Worm (Caenorhabditis elegans) whole organism, midembryonic: Measurements from ENCODE around the gene Y27F2A.8.
A peak's percentile ranks its signal among the peaks of the same experiment; 100 is the strongest.
"Not testable (repeated sequence)": the region's sequence is repeated elsewhere in the genome, so short reads cannot be mapped to it uniquely, and the experiment has no call there.

Experiments
- T22C8.4 ChIP-seq: fragments of 200-800 bp; sonication (Bioruptor generic); IDR thresholded peaks from 2 replicates; pipeline ENCODE4 v1.3.6; 2022; ENCODE audit warnings: missing genetic modification characterization, missing compliant biosample characterization
- cog-1 ChIP-seq: sonication (generic microtip); optimal IDR thresholded peaks from 2 replicates; lab custom pipeline; 2016; ENCODE audit warnings: missing genetic modification characterization, missing compliant biosample characterization
- flt-1 ChIP-seq: fragments of 200-800 bp; sonication (Bioruptor generic); IDR thresholded peaks from 2 replicates; pipeline ENCODE4 v1.3.6; 2022; ENCODE audit warnings: missing genetic modification characterization, missing compliant biosample characterization
- klf-2 ChIP-seq: fragments of 200-800 bp; sonication (Bioruptor generic); conservative IDR thresholded peaks from 2 replicates; pipeline ENCODE4 v1.3.6; 2022; ENCODE audit warnings: missing genetic modification reagents, missing genetic modification characterization, missing compliant biosample characterization
- med-1 ChIP-seq: sonication (generic microtip); optimal IDR thresholded peaks from 2 replicates; lab custom pipeline; 2017; ENCODE audit warnings: missing genetic modification characterization, mild to moderate bottlenecking, missing compliant biosample characterization, antibody characterized with exemption, missing genetic modification reagents; ENCODE audit not compliant: insufficient read depth
- ref-1 ChIP-seq: fragments of 200-800 bp; sonication (Bioruptor generic); conservative IDR thresholded peaks from 2 replicates; pipeline ENCODE4 v1.3.6; 2022; ENCODE audit warnings: missing genetic modification reagents, missing genetic modification characterization, missing compliant biosample characterization
- tab-1 ChIP-seq: fragments of 200-800 bp; sonication (Bioruptor generic); IDR thresholded peaks from 2 replicates; pipeline ENCODE4 v1.3.6; 2022; ENCODE audit warnings: missing genetic modification characterization, missing compliant biosample characterization
- ztf-23 ChIP-seq: fragments of 200-800 bp; sonication (Bioruptor generic); IDR thresholded peaks from 2 replicates; pipeline ENCODE4 v1.3.6; 2022; ENCODE audit warnings: missing genetic modification reagents, missing genetic modification characterization, missing compliant biosample characterization
- ztf-29 ChIP-seq: fragments of 200-800 bp; sonication (Bioruptor generic); IDR thresholded peaks from 2 replicates; pipeline ENCODE4 v1.3.6; 2022; ENCODE audit warnings: missing genetic modification reagents, missing genetic modification characterization, missing compliant biosample characterization

The Y27F2A.8 gene

DNA sequence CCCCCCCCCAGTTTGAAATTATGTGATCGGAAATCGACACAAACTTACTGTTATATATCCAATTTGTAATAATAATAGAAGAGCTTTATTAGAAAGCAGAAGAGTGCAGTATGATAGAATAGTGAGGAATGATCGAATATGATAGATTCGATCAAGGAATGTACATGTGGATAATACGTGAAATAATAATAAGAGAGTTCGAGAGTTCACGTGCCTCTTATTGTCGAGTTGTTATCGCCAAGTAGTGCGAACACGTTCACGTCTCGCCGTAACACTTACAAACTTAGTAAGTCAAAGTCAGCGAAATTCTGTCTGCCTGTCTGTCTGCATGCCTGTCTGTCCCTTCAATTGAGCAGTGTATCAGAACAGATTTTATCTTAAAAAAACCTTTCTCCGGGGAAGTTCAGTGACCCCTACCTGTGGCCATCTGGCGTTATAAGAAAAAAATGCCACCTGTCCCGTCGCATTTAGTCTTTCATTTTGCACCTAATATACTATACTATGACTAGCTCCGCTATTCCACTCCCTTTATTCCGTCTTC lies at the start of gene Y27F2A.8, which contains the start of gene Y27F2A.6:
Gene Y27F2A.8, plus strand, starts transcription at position 491 of the 541 bp plus-strand sequence.
Gene Y27F2A.6, minus strand, starts transcription at position 101 of the 541 bp plus-strand sequence.
- TF ChIP-seq ref-1; ztf-23 (GFP tag; lab: Robert Waterston, UW); cog-1: not testable (repeated sequence)

DNA sequence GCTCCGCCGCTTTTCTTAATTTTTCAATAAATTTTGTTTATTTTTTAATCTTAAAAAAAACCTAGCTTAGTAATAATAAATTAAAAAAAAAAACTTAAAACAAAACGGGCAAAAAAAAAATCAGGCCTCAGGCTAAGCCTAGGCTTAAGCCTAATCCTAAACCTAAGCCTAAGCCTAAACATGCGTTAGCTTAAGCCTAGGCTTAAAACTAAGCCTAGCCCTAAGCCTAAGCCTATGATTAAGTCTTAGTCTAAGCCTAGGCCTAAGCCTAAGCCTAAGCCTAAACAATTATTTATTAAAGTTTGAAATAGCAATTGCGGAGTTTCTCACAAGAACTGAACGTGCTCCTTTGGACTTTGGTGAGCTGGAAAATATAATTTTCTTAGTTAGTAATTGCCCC lies 48.3 kb upstream of the Y27F2A.8 start:
- peak; percentile 20; the same call in 1 of the 2 replicates for TF ChIP-seq ztf-29
- TF ChIP-seq cog-1, result no peak

DNA sequence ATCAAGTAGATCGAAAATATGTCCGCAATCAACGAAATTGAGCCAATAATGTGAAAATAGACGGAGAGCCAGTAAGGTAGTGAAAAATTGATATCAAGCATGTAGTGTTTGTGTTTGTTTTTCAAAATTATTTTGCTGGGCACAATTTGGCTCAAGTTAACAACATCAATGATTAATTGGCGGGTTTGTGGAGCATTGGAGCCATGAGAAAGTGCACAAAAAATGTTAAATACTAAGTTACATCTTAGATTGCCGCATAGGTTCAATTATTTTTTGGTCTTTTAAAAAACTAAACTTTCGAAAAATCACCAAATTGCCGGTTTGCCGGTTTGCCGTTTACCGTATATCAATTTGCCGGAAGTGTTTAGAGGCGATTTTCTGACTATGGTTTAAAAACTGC lies 45.8 kb upstream of the Y27F2A.8 start, which contains the start of gene sri-54:
Gene sri-54, minus strand, starts transcription at position 101 of the 400 bp plus-strand sequence.
- TF ChIP-seq klf-2 (no peak), ztf-29 (no peak), ztf-23 (GFP tag; lab: Robert Waterston, UW) (no peak), ref-1 (no peak), med-1 (GFP tag; lab: Kevin White, UChicago) (no peak), T22C8.4 (GFP tag; lab: Robert Waterston, UW) (no peak), tab-1 (GFP tag; lab: Robert Waterston, UW) (no peak), flt-1 (GFP tag; lab: Robert Waterston, UW) (no peak), cog-1 (no peak)

DNA sequence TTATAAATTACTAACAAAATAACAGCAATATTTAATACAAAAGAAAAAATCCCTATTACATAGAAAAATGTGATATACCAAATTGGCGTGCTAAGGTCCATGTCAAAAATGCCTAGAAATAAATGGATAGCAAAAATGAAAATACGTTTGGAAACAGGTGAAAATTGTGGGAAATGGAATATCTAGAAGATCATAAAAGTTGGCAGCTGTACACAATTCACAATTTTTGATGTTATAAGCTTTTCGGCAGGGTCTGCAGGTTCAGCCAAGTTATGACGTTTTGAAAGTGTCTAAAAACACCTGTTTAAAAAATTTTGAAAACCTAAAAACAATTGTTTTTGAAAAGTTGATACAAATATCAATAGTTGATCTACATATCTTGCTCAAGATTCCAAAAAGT lies 40.7 kb upstream of the Y27F2A.8 start, which contains the start of gene sri-42:
Gene sri-42, minus strand, starts transcription at position 101 of the 400 bp plus-strand sequence.
- TF ChIP-seq T22C8.4, tab-1, ztf-23 (GFP tag; lab: Robert Waterston, UW): not testable (repeated sequence)

DNA sequence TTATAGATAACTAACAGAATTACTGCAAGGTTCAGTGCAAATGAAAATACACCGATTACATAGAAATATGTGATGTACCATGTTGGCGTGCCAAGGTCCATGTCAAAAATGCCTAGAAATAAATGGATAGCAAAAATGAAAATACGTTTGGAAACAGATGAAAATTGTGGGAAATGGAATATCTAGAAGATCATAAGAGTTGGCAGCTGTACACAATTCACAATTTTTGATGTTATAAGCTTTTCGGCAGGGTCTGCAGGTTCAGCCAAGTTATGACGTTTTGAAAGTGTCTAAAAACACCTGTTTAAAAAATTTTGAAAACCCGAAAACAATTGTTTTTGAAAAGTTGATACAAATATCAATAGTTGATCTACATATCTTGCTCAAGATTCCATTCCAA lies 39.0 kb upstream of the Y27F2A.8 start, which contains the start of gene sri-43:
Gene sri-43, minus strand, starts transcription at position 101 of the 400 bp plus-strand sequence.
- TF ChIP-seq tab-1 (GFP tag; lab: Robert Waterston, UW); ztf-29; med-1 (GFP tag; lab: Kevin White, UChicago): not testable (repeated sequence)

DNA sequence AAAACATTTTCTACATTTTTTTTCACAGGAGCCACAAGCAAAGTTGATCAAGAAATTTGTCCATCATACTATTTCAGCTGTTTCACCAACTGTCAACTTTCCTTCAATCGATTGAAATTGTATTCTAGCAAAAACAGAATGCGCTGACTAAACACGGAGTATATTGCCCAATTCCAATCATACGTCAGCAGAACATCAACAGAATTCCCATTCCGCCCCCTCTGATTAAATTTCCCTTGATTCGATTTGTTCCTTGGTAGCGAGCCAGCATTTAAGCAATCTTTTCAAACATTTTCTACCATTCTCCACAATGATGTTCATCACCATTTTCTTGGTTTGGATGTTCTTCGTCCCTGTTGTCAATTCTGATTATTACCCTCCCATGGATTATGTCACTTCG lies 37.7 kb upstream of the Y27F2A.8 start, which contains the start of gene T10D4.15:
Gene T10D4.15, plus strand, starts transcription at position 301 of the 400 bp plus-strand sequence.
- TF ChIP-seq cog-1 (no peak), ztf-23 (GFP tag; lab: Robert Waterston, UW) (no peak), ref-1 (no peak), ztf-29 (no peak), T22C8.4 (GFP tag; lab: Robert Waterston, UW) (no peak)

DNA sequence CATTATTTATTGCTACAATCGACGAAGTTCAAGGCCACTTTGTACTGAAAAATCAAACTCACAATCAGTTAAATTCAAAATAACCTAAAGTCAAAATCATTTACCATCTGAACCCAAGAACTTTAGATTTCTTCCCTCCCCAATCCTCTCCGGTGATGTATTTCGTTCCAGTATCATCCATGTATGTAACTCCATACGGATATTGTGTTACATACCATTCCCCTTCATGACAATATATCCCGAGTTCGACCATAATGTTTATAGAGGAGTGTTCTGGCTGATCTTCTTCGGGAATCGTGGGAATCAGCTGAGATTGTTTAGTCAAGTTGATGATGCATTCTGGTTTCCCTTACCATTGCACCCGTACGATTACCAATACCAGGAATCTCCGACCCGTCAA lies 35.2 kb upstream of the Y27F2A.8 start:
- TF ChIP-seq tab-1 (GFP tag; lab: Robert Waterston, UW) (no peak), ztf-29 (no peak), klf-2 (no peak), cog-1 (no peak), ztf-23 (GFP tag; lab: Robert Waterston, UW) (no peak), T22C8.4 (GFP tag; lab: Robert Waterston, UW) (no peak), flt-1 (GFP tag; lab: Robert Waterston, UW) (no peak), ref-1 (no peak), med-1 (GFP tag; lab: Kevin White, UChicago) (no peak)

DNA sequence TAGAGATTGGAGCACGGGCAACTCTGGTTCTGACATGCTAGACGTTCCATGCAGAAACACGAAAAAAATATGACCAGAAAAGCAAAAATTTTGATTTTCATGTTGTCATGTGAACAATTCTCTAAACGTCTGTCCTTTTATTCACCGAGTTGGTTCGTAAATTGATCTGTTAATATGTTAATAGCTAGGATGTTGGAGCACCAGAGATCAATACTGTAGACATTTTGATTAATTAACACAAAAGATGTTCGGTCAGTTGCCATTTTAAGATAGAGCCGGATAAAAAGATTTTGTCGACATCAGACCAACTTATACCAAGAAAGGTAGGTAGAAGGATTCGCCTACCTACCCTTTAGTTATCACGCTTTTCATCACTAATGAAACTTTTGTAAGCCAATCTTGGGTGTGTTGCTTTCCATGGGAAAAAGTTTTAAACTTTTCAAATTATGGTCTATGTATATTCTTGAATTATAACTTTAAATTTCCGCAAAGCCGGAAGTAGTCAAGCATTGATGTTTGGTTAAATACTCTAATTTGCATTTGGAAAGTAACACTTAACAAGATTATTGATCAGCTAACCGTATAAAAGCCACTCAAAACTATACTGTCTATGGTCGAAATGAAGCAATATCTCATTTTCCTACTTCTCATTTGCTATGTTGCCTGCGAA lies 33.9 kb upstream of the Y27F2A.8 start, which contains the start of the genes T10D4.11 and T10D4.1:
Gene T10D4.11, minus strand, starts transcription at position 101 of the 670 bp plus-strand sequence.
Gene T10D4.1, plus strand, starts transcription at position 620 of the 670 bp plus-strand sequence.
- TF ChIP-seq cog-1, result no peak
- no peak for TF ChIP-seq tab-1 (GFP tag; lab: Robert Waterston, UW)
- TF ChIP-seq ztf-29, result no peak
- no peak for TF ChIP-seq T22C8.4 (GFP tag; lab: Robert Waterston, UW)
- no peak for TF ChIP-seq klf-2
- TF ChIP-seq ztf-23 (GFP tag; lab: Robert Waterston, UW), result no peak
- TF ChIP-seq ref-1, result no peak

DNA sequence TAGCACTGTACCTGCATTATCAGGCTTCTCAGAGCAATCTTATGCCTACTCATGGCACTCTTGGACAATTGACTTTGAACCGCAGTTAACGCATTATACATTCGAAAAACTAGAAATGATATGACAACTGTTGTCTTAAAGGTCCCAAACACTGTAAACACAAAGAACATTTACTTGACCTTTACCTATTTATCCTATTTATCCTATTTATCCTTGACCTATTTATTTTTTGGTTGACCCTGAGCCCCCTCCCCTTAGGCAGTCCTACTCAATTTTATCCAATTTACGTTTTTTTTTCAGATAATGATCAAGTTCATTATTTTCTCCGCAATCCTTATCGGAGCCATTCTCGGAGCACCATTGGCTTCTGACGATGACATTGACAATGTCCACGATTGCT lies 32.0 kb upstream of the Y27F2A.8 start, which contains the start of the genes T10D4.14 and T10D4.19:
Gene T10D4.14, minus strand, starts transcription at position 101 of the 400 bp plus-strand sequence.
Gene T10D4.19, plus strand, starts transcription at position 304 of the 400 bp plus-strand sequence.
- TF ChIP-seq med-1 (GFP tag; lab: Kevin White, UChicago), result no peak
- TF ChIP-seq cog-1, result no peak
- no peak for TF ChIP-seq ztf-23 (GFP tag; lab: Robert Waterston, UW)
- TF ChIP-seq tab-1 (GFP tag; lab: Robert Waterston, UW), result no peak
- TF ChIP-seq ztf-29, result no peak
- TF ChIP-seq flt-1 (GFP tag; lab: Robert Waterston, UW), result no peak
- TF ChIP-seq ref-1, result no peak
- TF ChIP-seq T22C8.4 (GFP tag; lab: Robert Waterston, UW), result no peak
- no peak for TF ChIP-seq klf-2

DNA sequence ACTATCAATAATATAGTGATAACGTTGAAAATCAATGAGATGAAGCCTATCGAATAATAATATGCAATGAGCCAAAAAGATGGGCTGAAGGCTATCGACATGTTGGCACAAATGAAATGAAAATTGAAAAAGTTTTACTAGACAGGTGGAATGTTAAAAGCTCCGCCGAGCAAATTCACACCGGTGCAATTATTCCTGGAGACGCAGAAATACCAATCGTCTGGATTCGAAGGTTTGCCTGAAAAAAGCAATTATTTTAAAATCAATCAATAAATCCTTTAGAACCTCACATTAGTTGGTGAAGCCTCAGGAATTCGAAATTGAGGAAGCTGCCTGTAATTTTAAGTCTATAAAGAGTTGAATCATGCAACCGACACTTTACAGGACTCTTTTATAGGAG lies 29.2 kb upstream of the Y27F2A.8 start, which contains the start of gene sri-32:
Gene sri-32, minus strand, starts transcription at position 101 of the 400 bp plus-strand sequence.
- TF ChIP-seq ztf-23 (GFP tag; lab: Robert Waterston, UW) (no peak), tab-1 (GFP tag; lab: Robert Waterston, UW) (no peak), klf-2 (no peak)
